Worm (Caenorhabditis elegans) whole organism, young adult: Measurements from ENCODE around the gene R52.5.

Experiments used
- hlh-12 ChIP-seq: sonication (generic microtip); optimal IDR thresholded peaks from 2 replicates; lab custom pipeline; 2016; ENCODE audit warnings: missing genetic modification characterization, missing compliant biosample characterization
- lin-40 ChIP-seq: sonication (generic microtip); optimal IDR thresholded peaks from 2 replicates; lab custom pipeline; 2016; ENCODE audit warnings: missing genetic modification characterization, mild to moderate bottlenecking, missing compliant biosample characterization, missing genotype, missing genetic modification reagents
- nfya-1 ChIP-seq: sonication (generic microtip); optimal IDR thresholded peaks from 2 replicates; lab custom pipeline; 2017; ENCODE audit warnings: antibody characterized with exemption, missing compliant biosample characterization, missing genetic modification characterization, borderline replicate concordance; ENCODE audit not compliant: insufficient read depth
- unc-62 ChIP-seq: fragments of 150-350 bp; optimal IDR thresholded peaks from 2 replicates; lab custom pipeline; 2014; ENCODE audit warnings: missing biosample characterization, missing genetic modification reagents, missing genetic modification characterization

DNA sequence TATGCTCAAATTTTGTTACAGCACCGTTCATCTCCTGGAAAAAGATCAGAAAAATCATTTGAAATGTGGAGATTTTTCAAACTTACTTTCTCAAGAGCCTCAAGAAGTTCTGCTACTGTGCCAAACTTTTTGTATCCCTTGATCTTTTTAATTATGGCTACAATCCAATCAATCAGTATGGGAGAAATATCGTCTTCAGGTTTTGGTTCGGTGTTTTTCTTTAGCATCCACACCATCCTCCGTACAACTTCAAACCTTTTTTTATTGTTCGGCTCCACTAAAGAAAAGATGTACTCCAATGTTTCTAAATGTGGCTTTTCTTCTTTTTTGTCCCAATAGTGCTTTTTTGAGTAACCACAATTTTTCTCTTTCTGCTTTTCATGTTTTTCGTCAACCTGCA lies 33.4 kb downstream of the R52.5 start:
- TF ChIP-seq hlh-12 (no peak), unc-62 (GFP tag; lab: Kevin White, UChicago) (no peak), lin-40 (tag; lab: Kevin White, UChicago) (no peak), nfya-1 (tag; lab: Kevin White, UChicago) (no peak)
